Worm (Caenorhabditis elegans) whole organism, L4/young adult: ENCODE results near the gene ZC178.2.

ENCODE experiments used
- W03F9.2 ChIP-seq: fragments of 150-350 bp; optimal IDR thresholded peaks from 2 replicates; lab custom pipeline; 2014; ENCODE audit warnings: missing biosample characterization, missing genetic modification characterization
- dao-5 ChIP-seq: sonication (generic microtip); optimal IDR thresholded peaks from 2 replicates; lab custom pipeline; 2016; ENCODE audit warnings: missing genotype, missing genetic modification characterization, moderate library complexity, missing compliant biosample characterization
- him-1 ChIP-seq: sonication (generic microtip); optimal IDR thresholded peaks from 2 replicates; lab custom pipeline; 2016; ENCODE audit warnings: missing genotype, missing genetic modification reagents, missing genetic modification characterization, missing compliant biosample characterization

DNA sequence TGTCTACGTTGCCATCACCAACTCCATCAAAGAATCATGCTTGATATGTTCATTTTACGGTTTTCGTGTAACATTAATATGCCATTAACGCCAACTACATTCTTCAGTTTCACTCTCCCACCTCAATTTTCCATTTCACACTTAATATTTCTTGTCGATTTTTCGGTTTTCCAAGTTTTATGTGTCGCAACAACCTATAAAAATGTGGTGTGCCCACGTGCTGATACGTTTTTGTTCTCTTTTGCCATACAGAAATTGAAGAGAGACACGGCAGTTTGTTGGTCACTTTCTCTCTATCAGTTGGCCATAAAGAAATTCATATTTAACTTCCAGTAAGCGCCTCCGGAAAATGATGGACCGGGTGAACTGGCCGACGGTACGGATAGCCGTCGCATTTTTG is 29.1 kb downstream of the ZC178.2 start, which contains the start of gene cln-3.3:
- TF ChIP-seq him-1 (no peak), dao-5 (no peak), W03F9.2 (tag; lab: Kevin White, UChicago) (no peak)
